Worm (Caenorhabditis elegans) whole organism, young adult: ENCODE measurements around the gene pqbp-1.1.

Source experiments
- B0336.3 ChIP-seq: fragments of 200-800 bp; sonication (Bioruptor generic); IDR thresholded peaks from 2 replicates; pipeline ENCODE4 v1.3.6; 2022; ENCODE audit warnings: missing genetic modification characterization, missing compliant biosample characterization
- C06A6.2 ChIP-seq: fragments of 200-800 bp; sonication (Bioruptor generic); conservative IDR thresholded peaks from 2 replicates; pipeline ENCODE4 v1.3.6; 2022; ENCODE audit warnings: missing genetic modification characterization, missing compliant biosample characterization
- D2030.7 ChIP-seq: fragments of 200-800 bp; sonication (Bioruptor generic); IDR thresholded peaks from 2 replicates; pipeline ENCODE4 v1.3.6; 2022; ENCODE audit warnings: missing genetic modification reagents, missing genetic modification characterization, missing compliant biosample characterization
- F22D6.2 ChIP-seq: sonication (generic microtip); optimal IDR thresholded peaks from 2 replicates; lab custom pipeline; 2016; ENCODE audit warnings: mild to moderate bottlenecking, missing genetic modification characterization, missing compliant biosample characterization
- K12H6.12 ChIP-seq: fragments of 200-800 bp; sonication (Bioruptor generic); optimal IDR thresholded peaks from 2 replicates; lab custom pipeline; 2018; ENCODE audit warnings: mild to moderate bottlenecking, missing genetic modification characterization, missing compliant biosample characterization
- T07F8.4 ChIP-seq: sonication (generic microtip); optimal IDR thresholded peaks from 2 replicates; lab custom pipeline; 2016; ENCODE audit warnings: mild to moderate bottlenecking, missing genetic modification characterization, moderate library complexity, missing compliant biosample characterization
- T26A5.8 ChIP-seq: sonication (generic microtip); optimal IDR thresholded peaks from 2 replicates; lab custom pipeline; 2016; ENCODE audit warnings: missing genetic modification characterization, missing compliant biosample characterization
- Y53G8AR.9 ChIP-seq: fragments of 200-800 bp; sonication (Bioruptor generic); conservative IDR thresholded peaks from 2 replicates; pipeline ENCODE4 v1.3.6; 2022; ENCODE audit warnings: missing genetic modification reagents, missing genetic modification characterization, missing compliant biosample characterization
- Y67H2A.10 ChIP-seq: fragments of 200-800 bp; sonication (Bioruptor generic); conservative IDR thresholded peaks from 2 replicates; pipeline ENCODE4 v1.3.6; 2022; ENCODE audit warnings: missing genetic modification reagents, missing genetic modification characterization, missing compliant biosample characterization
- Y95B8A.8 ChIP-seq: fragments of 200-800 bp; sonication (Bioruptor generic); IDR thresholded peaks from 2 replicates; pipeline ENCODE4 v1.3.6; 2022; ENCODE audit warnings: missing genetic modification reagents, missing genetic modification characterization, missing compliant biosample characterization
- aptf-2 ChIP-seq: fragments of 200-800 bp; sonication (Bioruptor generic); conservative IDR thresholded peaks from 2 replicates; pipeline ENCODE4 v1.3.6; 2022; ENCODE audit warnings: missing genetic modification reagents, missing genetic modification characterization, missing compliant biosample characterization
- aptf-3 ChIP-seq: fragments of 200-800 bp; sonication (Bioruptor generic); IDR thresholded peaks from 2 replicates; pipeline ENCODE4 v1.3.6; 2022; ENCODE audit warnings: missing genetic modification characterization, missing compliant biosample characterization
- atf-7 ChIP-seq: sonication (generic microtip); optimal IDR thresholded peaks from 2 replicates; lab custom pipeline; 2017; ENCODE audit warnings: mild to moderate bottlenecking, missing genetic modification characterization, missing compliant biosample characterization
- bed-1 ChIP-seq: fragments of 200-800 bp; sonication (Bioruptor generic); IDR thresholded peaks from 2 replicates; pipeline ENCODE4 v1.3.6; 2022; ENCODE audit warnings: missing genetic modification reagents, missing genetic modification characterization, missing compliant biosample characterization
- cebp-1 ChIP-seq, 2 experiments: fragments of 200-800 bp in 1 of 2; sonication (Bioruptor generic) in 1 of 2; sonication (generic microtip) in 1 of 2; IDR thresholded peaks in 1 of 2; optimal IDR thresholded peaks in 1 of 2; 2 replicates each; pipeline versions ENCODE4 v1.3.6 to Lab custom; 2017 to 2022; ENCODE audit warnings: missing compliant biosample characterization in 2 of 2, missing genetic modification characterization in 2 of 2, mild to moderate bottlenecking in 1 of 2, missing genetic modification reagents in 1 of 2, moderate library complexity in 1 of 2
- ceh-27 ChIP-seq: fragments of 200-800 bp; sonication (Bioruptor generic); optimal IDR thresholded peaks from 2 replicates; lab custom pipeline; 2018; ENCODE audit warnings: mild to moderate bottlenecking, missing genetic modification characterization, moderate library complexity, missing compliant biosample characterization
- ceh-40 ChIP-seq: fragments of 200-800 bp; sonication (Bioruptor generic); IDR thresholded peaks from 2 replicates; pipeline ENCODE4 v1.3.6; 2022; ENCODE audit warnings: missing genetic modification characterization, missing compliant biosample characterization
- chd-7 ChIP-seq: sonication (generic microtip); optimal IDR thresholded peaks from 2 replicates; lab custom pipeline; 2016; ENCODE audit warnings: mild to moderate bottlenecking, missing genetic modification characterization, moderate library complexity, missing compliant biosample characterization
- dox-1 ChIP-seq: fragments of 200-800 bp; sonication (Bioruptor generic); IDR thresholded peaks from 2 replicates; pipeline ENCODE4 v1.3.6; 2022; ENCODE audit warnings: missing genetic modification reagents, missing genetic modification characterization, missing compliant biosample characterization
- egl-44 ChIP-seq: fragments of 200-800 bp; sonication (Bioruptor generic); IDR thresholded peaks from 2 replicates; pipeline ENCODE4 v1.3.6; 2022; ENCODE audit warnings: missing genetic modification reagents, missing genetic modification characterization, missing compliant biosample characterization
- fkh-3 ChIP-seq: sonication (generic microtip); optimal IDR thresholded peaks from 2 replicates; lab custom pipeline; 2016; ENCODE audit warnings: mild to moderate bottlenecking, missing genetic modification characterization, missing compliant biosample characterization
- gei-17 ChIP-seq: fragments of 200-800 bp; sonication (Bioruptor generic); optimal IDR thresholded peaks from 2 replicates; lab custom pipeline; 2018; ENCODE audit warnings: mild to moderate bottlenecking, missing genetic modification characterization, missing compliant biosample characterization
- hrde-1 ChIP-seq: sonication (generic microtip); optimal IDR thresholded peaks from 2 replicates; lab custom pipeline; 2016; ENCODE audit warnings: missing genetic modification characterization, mild to moderate bottlenecking, missing compliant biosample characterization, moderate library complexity, missing genotype, missing genetic modification reagents, borderline replicate concordance
- let-607 ChIP-seq, 2 experiments: fragments of 200-800 bp in 1 of 2; sonication (Bioruptor generic) in 1 of 2; sonication (generic microtip) in 1 of 2; optimal IDR thresholded peaks; 2 replicates each; lab custom pipeline; 2016 to 2018; ENCODE audit warnings: mild to moderate bottlenecking in 2 of 2, missing compliant biosample characterization in 2 of 2, missing genetic modification characterization in 2 of 2, moderate library complexity in 2 of 2, missing genotype in 1 of 2
- lin-40 ChIP-seq: sonication (generic microtip); optimal IDR thresholded peaks from 2 replicates; lab custom pipeline; 2016; ENCODE audit warnings: missing genetic modification characterization, mild to moderate bottlenecking, missing compliant biosample characterization, missing genotype, missing genetic modification reagents
- lsy-27 ChIP-seq: sonication (generic microtip); optimal IDR thresholded peaks from 2 replicates; lab custom pipeline; 2017; ENCODE audit warnings: missing genetic modification characterization, mild to moderate bottlenecking, missing compliant biosample characterization, antibody characterized with exemption, missing genotype, borderline replicate concordance; ENCODE audit not compliant: insufficient read depth
- madf-3 ChIP-seq: fragments of 200-800 bp; sonication (Bioruptor generic); IDR thresholded peaks from 2 replicates; pipeline ENCODE4 v1.3.6; 2022; ENCODE audit warnings: missing genetic modification reagents, missing genetic modification characterization, missing compliant biosample characterization
- mcd-1 ChIP-seq: fragments of 200-800 bp; sonication (Bioruptor generic); IDR thresholded peaks from 2 replicates; pipeline ENCODE4 v1.3.6; 2022; ENCODE audit warnings: missing genetic modification reagents, missing genetic modification characterization, missing compliant biosample characterization
- mes-4 ChIP-seq: sonication (generic microtip); optimal IDR thresholded peaks from 2 replicates; lab custom pipeline; 2016; ENCODE audit warnings: missing genotype, missing genetic modification characterization, missing compliant biosample characterization
- mxl-1 ChIP-seq: sonication (generic microtip); optimal IDR thresholded peaks from 2 replicates; lab custom pipeline; 2016; ENCODE audit warnings: missing genetic modification characterization, missing compliant biosample characterization
- nfya-1 ChIP-seq: sonication (generic microtip); optimal IDR thresholded peaks from 2 replicates; lab custom pipeline; 2017; ENCODE audit warnings: antibody characterized with exemption, missing compliant biosample characterization, missing genetic modification characterization, borderline replicate concordance; ENCODE audit not compliant: insufficient read depth
- nhr-179 ChIP-seq: sonication (generic microtip); optimal IDR thresholded peaks from 2 replicates; lab custom pipeline; 2016; ENCODE audit warnings: mild to moderate bottlenecking, missing genetic modification characterization, missing compliant biosample characterization
- nhr-27 ChIP-seq: fragments of 200-800 bp; sonication (Bioruptor generic); optimal IDR thresholded peaks from 2 replicates; lab custom pipeline; 2018; ENCODE audit warnings: mild to moderate bottlenecking, missing genetic modification characterization, moderate library complexity, missing compliant biosample characterization
- nhr-80 ChIP-seq: sonication (generic microtip); optimal IDR thresholded peaks from 2 replicates; lab custom pipeline; 2016; ENCODE audit warnings: missing genetic modification characterization, missing compliant biosample characterization
- repo-1 ChIP-seq: sonication (generic microtip); optimal IDR thresholded peaks from 2 replicates; lab custom pipeline; 2017; ENCODE audit warnings: mild to moderate bottlenecking, missing genetic modification characterization, missing compliant biosample characterization
- rpc-1 ChIP-seq, 2 experiments: fragments of 150-350 bp in 1 of 2; sonication (generic microtip) in 1 of 2; optimal IDR thresholded peaks; 2 replicates each; lab custom pipeline; 2014 to 2018; ENCODE audit warnings: missing biosample characterization in 1 of 2, missing genetic modification characterization in 1 of 2, missing genetic modification reagents in 1 of 2, missing genotype in 1 of 2
- sdz-38 ChIP-seq: sonication (generic microtip); optimal IDR thresholded peaks from 2 replicates; lab custom pipeline; 2016; ENCODE audit warnings: missing genotype, missing genetic modification characterization, missing compliant biosample characterization
- snpc-3.4 ChIP-seq: sonication (generic microtip); optimal IDR thresholded peaks from 2 replicates; lab custom pipeline; 2017; ENCODE audit warnings: missing genetic modification characterization, mild to moderate bottlenecking, missing compliant biosample characterization, antibody characterized with exemption, moderate library complexity, missing genotype, missing genetic modification reagents
- snpc-4 ChIP-seq, 5 experiments: fragments of 150-350 bp in 1 of 5; sonication (generic microtip) in 4 of 5; optimal IDR thresholded peaks; 2 replicates each; lab custom pipeline; 2014 to 2018; ENCODE audit warnings: missing genetic modification characterization in 5 of 5, missing biosample characterization in 3 of 5, antibody characterized with exemption in 2 of 5, mild to moderate bottlenecking in 2 of 5, missing compliant biosample characterization in 2 of 5, missing genotype in 2 of 5, moderate library complexity in 2 of 5, missing genetic modification reagents in 1 of 5
- somi-1 ChIP-seq: fragments of 200-800 bp; sonication (Bioruptor generic); optimal IDR thresholded peaks from 2 replicates; lab custom pipeline; 2018; ENCODE audit warnings: mild to moderate bottlenecking, missing genetic modification characterization, missing compliant biosample characterization
- unc-62 ChIP-seq: fragments of 150-350 bp; optimal IDR thresholded peaks from 2 replicates; lab custom pipeline; 2014; ENCODE audit warnings: missing biosample characterization, missing genetic modification reagents, missing genetic modification characterization
- zfh-2 ChIP-seq: fragments of 200-800 bp; sonication (Bioruptor generic); conservative IDR thresholded peaks from 2 replicates; pipeline ENCODE4 v1.3.6; 2022; ENCODE audit warnings: missing genetic modification reagents, missing genetic modification characterization, missing compliant biosample characterization
- ztf-22 ChIP-seq: fragments of 200-800 bp; sonication (Bioruptor generic); optimal IDR thresholded peaks from 2 replicates; lab custom pipeline; 2018; ENCODE audit warnings: mild to moderate bottlenecking, missing genetic modification characterization, moderate library complexity, missing compliant biosample characterization
- ztf-25 ChIP-seq: fragments of 200-800 bp; sonication (Bioruptor generic); IDR thresholded peaks from 2 replicates; pipeline ENCODE4 v1.3.6; 2022; ENCODE audit warnings: missing genetic modification reagents, missing genetic modification characterization, missing compliant biosample characterization
- ztf-6 ChIP-seq: fragments of 200-800 bp; sonication (Bioruptor generic); IDR thresholded peaks from 2 replicates; pipeline ENCODE4 v1.3.6; 2022; ENCODE audit warnings: missing genetic modification reagents, missing genetic modification characterization, missing compliant biosample characterization

pqbp-1.1 gene

ce11 chrIV:296849-297248 lies 35.4 kb upstream of the pqbp-1.1 start:
- TF ChIP-seq ceh-40 (GFP tag; lab: Robert Waterston, UW): no peak
- TF ChIP-seq egl-44: no peak
- peak; percentile 41 for TF ChIP-seq ztf-22 (GFP tag; lab: Kevin White, UChicago)
- no peak for TF ChIP-seq aptf-2 (GFP tag; lab: Robert Waterston, UW)
- no peak for TF ChIP-seq snpc-4 (GFP tag; optimal IDR thresholded peaks at IDR 0.05; lab: Kevin White, UChicago)
- no peak for TF ChIP-seq snpc-4 (tag; optimal IDR thresholded peaks at IDR 0.05; lab: Kevin White, UChicago)
- TF ChIP-seq ztf-25 (GFP tag; lab: Robert Waterston, UW): no peak
- TF ChIP-seq B0336.3 (GFP tag; lab: Robert Waterston, UW): 0 out of 2 replicates have a peak, but pooled peaks have one; percentile 21
- no peak for TF ChIP-seq ceh-27
- TF ChIP-seq mes-4 (tag; lab: Kevin White, UChicago): no peak
- TF ChIP-seq aptf-3 (GFP tag; lab: Robert Waterston, UW): no peak
- TF ChIP-seq nhr-80: peak; percentile 81
- TF ChIP-seq chd-7 (tag; lab: Kevin White, UChicago): peak; percentile 27
- no peak for TF ChIP-seq D2030.7
- no peak for TF ChIP-seq sdz-38 (tag; lab: Kevin White, UChicago)
- no peak for TF ChIP-seq Y53G8AR.9
- TF ChIP-seq atf-7 (tag; lab: Kevin White, UChicago): peak; percentile 70
- no peak for TF ChIP-seq somi-1
- TF ChIP-seq let-607 (tag; optimal IDR thresholded peaks at IDR 0.05; lab: Kevin White, UChicago): peak in 1 of 2 experiments; percentile 35
- TF ChIP-seq K12H6.12 (tag; lab: Kevin White, UChicago): no peak
- peak; percentile 18 for TF ChIP-seq unc-62
- TF ChIP-seq cebp-1 (GFP tag; IDR thresholded peaks at IDR 0.05; lab: Robert Waterston, UW): no peak
- peak; percentile 37 for TF ChIP-seq cebp-1 (tag; optimal IDR thresholded peaks at IDR 0.05; lab: Kevin White, UChicago)
- TF ChIP-seq lin-40 (tag; lab: Kevin White, UChicago): peak; percentile 2
- TF ChIP-seq, all 124 proteins: peak for 9

- TF ChIP-seq C06A6.2 (GFP tag; lab: Robert Waterston, UW) (0 out of 2 replicates have a peak, but pooled peaks have one; percentile 27), repo-1 (no peak), ztf-6 (GFP tag; lab: Robert Waterston, UW) (no peak), snpc-4 (GFP tag; optimal IDR thresholded peaks at IDR 0.05; lab: Kevin White, UChicago) (no peak), snpc-4 (tag; optimal IDR thresholded peaks at IDR 0.05; lab: Kevin White, UChicago) (peak in 1 of 4 experiments; percentile 10), B0336.3 (GFP tag; lab: Robert Waterston, UW) (no peak), K12H6.12 (tag; lab: Kevin White, UChicago) (no peak), F22D6.2 (tag; lab: Kevin White, UChicago) (no peak), Y67H2A.10 (GFP tag; lab: Robert Waterston, UW) (no peak), zfh-2 (GFP tag; lab: Robert Waterston, UW) (no peak), nhr-179 (no peak), lsy-27 (tag; lab: Kevin White, UChicago) (no peak), nfya-1 (tag; lab: Kevin White, UChicago) (no peak), ztf-25 (GFP tag; lab: Robert Waterston, UW) (no peak), snpc-3.4 (tag; lab: Kevin White, UChicago) (no peak), bed-1 (GFP tag; lab: Robert Waterston, UW) (no peak), T26A5.8 (tag; lab: Kevin White, UChicago) (no peak), mcd-1 (GFP tag; lab: Robert Waterston, UW) (no peak), gei-17 (GFP tag; lab: Kevin White, UChicago) (no peak), fkh-3 (tag; lab: Kevin White, UChicago) (no peak), chd-7 (tag; lab: Kevin White, UChicago) (peak; percentile 43), dox-1 (GFP tag; lab: Robert Waterston, UW) (peak; percentile 63), T07F8.4 (no peak), rpc-1 (optimal IDR thresholded peaks at IDR 0.05; lab: Kevin White, UChicago) (no peak), rpc-1 (tag; optimal IDR thresholded peaks at IDR 0.05; lab: Kevin White, UChicago) (no peak), Y95B8A.8 (no peak), madf-3 (GFP tag; lab: Robert Waterston, UW) (no peak), mxl-1 (tag; lab: Kevin White, UChicago) (no peak), hrde-1 (tag; lab: Kevin White, UChicago) (no peak), mes-4 (tag; lab: Kevin White, UChicago) (no peak), ceh-27 (no peak), nhr-27 (tag; lab: Kevin White, UChicago) (no peak)
These were observed 34.3 kb upstream of the pqbp-1.1 start for ce11 chrIV:295734-296201.
